Fruit fly (Drosophila melanogaster) whole organism, embryonic: ENCODE measurements around the gene CG14644.

Source experiments
- B-H1 ChIP-seq: fragments of 200-800 bp; sonication (Bioruptor generic); IDR thresholded peaks from 3 replicates; pipeline ENCODE4 v1.3.6; 2022; ENCODE audit warnings: missing biosample characterization, missing genetic modification characterization
- B-H2 ChIP-seq: fragments of 200-800 bp; sonication (Bioruptor generic); optimal IDR thresholded peaks from 2 replicates; lab custom pipeline; 2018; ENCODE audit warnings: missing biosample characterization, mild to moderate bottlenecking, missing genetic modification characterization
- Bgb ChIP-seq: fragments of 200-800 bp; sonication (Bioruptor generic); IDR thresholded peaks from 2 replicates; pipeline ENCODE4 v1.3.6; 2022; ENCODE audit warnings: missing biosample characterization, missing genetic modification characterization; ENCODE audit not compliant: partially characterized antibody
- C15 ChIP-seq: fragments of 200-800 bp; sonication (Bioruptor generic); IDR thresholded peaks from 3 replicates; pipeline ENCODE4 v1.3.6; 2022; ENCODE audit warnings: missing biosample characterization, missing genetic modification characterization
- CG11560 ChIP-seq: fragments of 200-800 bp; sonication (Bioruptor generic); IDR thresholded peaks from 3 replicates; pipeline ENCODE4 v1.3.6; 2022; ENCODE audit warnings: missing biosample characterization, missing genetic modification characterization
- CG12071 ChIP-seq: fragments of 200-800 bp; sonication (Bioruptor generic); optimal IDR thresholded peaks from 3 replicates; lab custom pipeline; 2018; ENCODE audit warnings: missing biosample characterization, mild to moderate bottlenecking, missing genetic modification characterization
- CG12391 ChIP-seq: fragments of 200-800 bp; sonication (Bioruptor generic); optimal IDR thresholded peaks from 3 replicates; lab custom pipeline; 2018; ENCODE audit warnings: missing biosample characterization, mild to moderate bottlenecking, missing genetic modification characterization, moderate library complexity
- CG12942 ChIP-seq: fragments of 200-800 bp; sonication (Bioruptor generic); optimal IDR thresholded peaks from 3 replicates; lab custom pipeline; 2016; ENCODE audit warnings: missing biosample characterization, missing genetic modification characterization
- CG13296 ChIP-seq: fragments of 200-800 bp; sonication (Bioruptor generic); optimal IDR thresholded peaks from 3 replicates; lab custom pipeline; 2018; ENCODE audit warnings: missing biosample characterization, mild to moderate bottlenecking, missing genetic modification characterization
- CG14667 ChIP-seq: fragments of 200-800 bp; sonication (Bioruptor generic); IDR thresholded peaks from 2 replicates; pipeline ENCODE4 v1.3.6; 2022; ENCODE audit warnings: missing biosample characterization, missing genetic modification characterization
- CG1602 ChIP-seq: fragments of 200-800 bp; sonication (Bioruptor generic); optimal IDR thresholded peaks from 3 replicates; lab custom pipeline; 2016; ENCODE audit warnings: missing biosample characterization, missing genetic modification characterization
- CG3407 ChIP-seq: fragments of 200-800 bp; sonication (Bioruptor generic); optimal IDR thresholded peaks from 2 replicates; lab custom pipeline; 2018; ENCODE audit warnings: missing biosample characterization, mild to moderate bottlenecking, missing genetic modification characterization
- CG34224 ChIP-seq: fragments of 200-800 bp; sonication (Bioruptor generic); IDR thresholded peaks from 3 replicates; pipeline ENCODE4 v1.3.6; 2022; ENCODE audit warnings: missing biosample characterization, missing genetic modification characterization; ENCODE audit not compliant: partially characterized antibody
- CG43689 ChIP-seq: fragments of 200-800 bp; sonication (Bioruptor generic); IDR thresholded peaks from 2 replicates; pipeline ENCODE4 v1.3.6; 2022; ENCODE audit warnings: missing biosample characterization, missing genetic modification characterization
- CG4707 ChIP-seq: fragments of 200-800 bp; sonication (Bioruptor generic); optimal IDR thresholded peaks from 2 replicates; lab custom pipeline; 2018; ENCODE audit warnings: missing biosample characterization, mild to moderate bottlenecking, missing genetic modification characterization, moderate library complexity
- CG6254 ChIP-seq: fragments of 200-800 bp; sonication (Bioruptor generic); optimal IDR thresholded peaks from 3 replicates; lab custom pipeline; 2017; ENCODE audit warnings: mild to moderate bottlenecking, missing biosample characterization, missing genetic modification reagents, missing genetic modification characterization
- CG6683 ChIP-seq: fragments of 200-800 bp; sonication (Bioruptor generic); optimal IDR thresholded peaks from 2 replicates; lab custom pipeline; 2017; ENCODE audit warnings: missing biosample characterization, mild to moderate bottlenecking, missing genetic modification characterization, missing genetic modification reagents
- CG7271 ChIP-seq: fragments of 200-800 bp; sonication (Bioruptor generic); optimal IDR thresholded peaks from 2 replicates; lab custom pipeline; 2018; ENCODE audit warnings: missing biosample characterization, mild to moderate bottlenecking, missing genetic modification characterization, moderate library complexity
- CG7928 ChIP-seq: fragments of 200-800 bp; sonication (Bioruptor generic); optimal IDR thresholded peaks from 2 replicates; lab custom pipeline; 2017; ENCODE audit warnings: missing biosample characterization, mild to moderate bottlenecking, missing genetic modification characterization
- CkIIα-i1 ChIP-seq: fragments of 200-800 bp; sonication (Bioruptor generic); IDR thresholded peaks from 2 replicates; pipeline ENCODE4 v1.3.6; 2022; ENCODE audit warnings: missing biosample characterization, missing genetic modification characterization
- CoRest ChIP-seq: fragments of 200-800 bp; sonication (Bioruptor generic); optimal IDR thresholded peaks from 3 replicates; lab custom pipeline; 2018; ENCODE audit warnings: missing biosample characterization, mild to moderate bottlenecking, missing genetic modification characterization, moderate library complexity
- D ChIP-seq, 2 experiments: fragments of 200-800 bp in 1 of 2; fragments of >200 bp in 1 of 2; sonication (Bioruptor generic) in 1 of 2; optimal IDR thresholded peaks; 2 replicates in 1 of 2; 3 replicates in 1 of 2; lab custom pipeline; 2017; ENCODE audit warnings: mild to moderate bottlenecking in 1 of 2, missing biosample characterization in 1 of 2, missing genetic modification characterization in 1 of 2, missing genetic modification reagents in 1 of 2
- Dek ChIP-seq: fragments of 200-800 bp; sonication (Bioruptor generic); optimal IDR thresholded peaks from 3 replicates; lab custom pipeline; 2019; ENCODE audit warnings: missing biosample characterization, mild to moderate bottlenecking, missing genetic modification characterization, moderate library complexity
- Dref ChIP-seq: fragments of 200-800 bp; sonication (Bioruptor generic); IDR thresholded peaks from 2 replicates; pipeline ENCODE4 v1.3.6; 2022; ENCODE audit warnings: missing biosample characterization, missing genetic modification characterization
- Hr78 ChIP-seq, 2 experiments: fragments of 200-800 bp in 1 of 2; fragments of >200 bp in 1 of 2; sonication (Bioruptor generic) in 1 of 2; optimal IDR thresholded peaks; 2 replicates each; lab custom pipeline; 2017 to 2019; ENCODE audit warnings: missing biosample characterization in 2 of 2, missing genetic modification characterization in 2 of 2, mild to moderate bottlenecking in 1 of 2, moderate library complexity in 1 of 2
- Med ChIP-seq: fragments of 200-800 bp; sonication (Bioruptor generic); peaks from one replicate; lab custom pipeline; 2016; ENCODE audit warnings: missing biosample characterization, missing genetic modification characterization, mild to moderate bottlenecking, inconsistent platforms, moderate library complexity
- NK7.1 ChIP-seq: fragments of 200-800 bp; sonication (Bioruptor generic); optimal IDR thresholded peaks from 3 replicates; lab custom pipeline; 2016; ENCODE audit warnings: missing biosample characterization, missing genetic modification characterization
- YL-1 ChIP-seq: fragments of 200-800 bp; sonication (Bioruptor generic); optimal IDR thresholded peaks from 3 replicates; lab custom pipeline; 2017; ENCODE audit warnings: missing biosample characterization, mild to moderate bottlenecking, missing genetic modification characterization
- amos ChIP-seq: fragments of 200-800 bp; sonication (Bioruptor generic); IDR thresholded peaks from 2 replicates; pipeline ENCODE4 v1.3.6; 2022; ENCODE audit warnings: missing biosample characterization, missing genetic modification characterization; ENCODE audit not compliant: partially characterized antibody
- caup ChIP-seq: fragments of 200-800 bp; sonication (Bioruptor generic); optimal IDR thresholded peaks from 3 replicates; lab custom pipeline; 2017; ENCODE audit warnings: missing biosample characterization, mild to moderate bottlenecking, missing genetic modification characterization, moderate library complexity; ENCODE audit not compliant: severe bottlenecking
- chm ChIP-seq: fragments of 200-800 bp; sonication (Bioruptor generic); IDR thresholded peaks from 2 replicates; pipeline ENCODE4 v1.3.6; 2022; ENCODE audit warnings: missing biosample characterization, missing genetic modification characterization
- fru ChIP-seq: fragments of >200 bp; optimal IDR thresholded peaks from 2 replicates; lab custom pipeline; 2017
- grau ChIP-seq: fragments of 200-800 bp; optimal IDR thresholded peaks from 3 replicates; lab custom pipeline; 2019; ENCODE audit warnings: missing biosample characterization, mild to moderate bottlenecking, missing genetic modification characterization, moderate library complexity
- her ChIP-seq: fragments of 200-800 bp; sonication (Bioruptor generic); optimal IDR thresholded peaks from 2 replicates; lab custom pipeline; 2016; ENCODE audit warnings: missing biosample characterization, missing genetic modification characterization
- knrl ChIP-seq: fragments of 200-800 bp; sonication (Bioruptor generic); IDR thresholded peaks from 3 replicates; pipeline ENCODE4 v1.3.6; 2022; ENCODE audit warnings: missing biosample characterization, missing genetic modification characterization; ENCODE audit not compliant: partially characterized antibody
- lilli ChIP-seq: fragments of 200-800 bp; sonication (Bioruptor generic); optimal IDR thresholded peaks from 3 replicates; lab custom pipeline; 2016; ENCODE audit warnings: missing biosample characterization, missing genetic modification characterization
- nmo ChIP-seq: fragments of 200-800 bp; sonication (Bioruptor generic); optimal IDR thresholded peaks from 2 replicates; lab custom pipeline; 2018; ENCODE audit warnings: missing biosample characterization, mild to moderate bottlenecking, missing genetic modification characterization, moderate library complexity
- oc ChIP-seq: fragments of 200-800 bp; sonication (Bioruptor generic); optimal IDR thresholded peaks from 2 replicates; lab custom pipeline; 2018; ENCODE audit warnings: missing biosample characterization, mild to moderate bottlenecking, missing genetic modification characterization, moderate library complexity
- phol ChIP-seq: fragments of 200-800 bp; sonication (Bioruptor generic); optimal IDR thresholded peaks from 3 replicates; lab custom pipeline; 2018; ENCODE audit warnings: missing biosample characterization, mild to moderate bottlenecking, missing genetic modification characterization, moderate library complexity
- pum ChIP-seq: fragments of 200-800 bp; sonication (Bioruptor generic); optimal IDR thresholded peaks from 2 replicates; lab custom pipeline; 2016; ENCODE audit warnings: missing biosample characterization, missing genetic modification characterization
- sisA ChIP-seq: fragments of 200-800 bp; sonication (Bioruptor generic); IDR thresholded peaks from 2 replicates; pipeline ENCODE4 v1.3.6; 2022; ENCODE audit warnings: missing biosample characterization, missing genetic modification characterization
- tna ChIP-seq: fragments of 200-800 bp; sonication (Bioruptor generic); IDR thresholded peaks from 2 replicates; pipeline ENCODE4 v1.3.6; 2022; ENCODE audit warnings: missing biosample characterization, missing genetic modification characterization; ENCODE audit not compliant: partially characterized antibody
- usp ChIP-seq: fragments of >200 bp; optimal IDR thresholded peaks from 2 replicates; lab custom pipeline; 2017; ENCODE audit warnings: missing biosample characterization, missing genetic modification characterization
- zfh1 ChIP-seq: fragments of 200-800 bp; sonication (Bioruptor generic); IDR thresholded peaks from 3 replicates; pipeline ENCODE4 v1.3.6; 2022; ENCODE audit warnings: missing biosample characterization, missing genetic modification characterization

Gene CG14644

DNA sequence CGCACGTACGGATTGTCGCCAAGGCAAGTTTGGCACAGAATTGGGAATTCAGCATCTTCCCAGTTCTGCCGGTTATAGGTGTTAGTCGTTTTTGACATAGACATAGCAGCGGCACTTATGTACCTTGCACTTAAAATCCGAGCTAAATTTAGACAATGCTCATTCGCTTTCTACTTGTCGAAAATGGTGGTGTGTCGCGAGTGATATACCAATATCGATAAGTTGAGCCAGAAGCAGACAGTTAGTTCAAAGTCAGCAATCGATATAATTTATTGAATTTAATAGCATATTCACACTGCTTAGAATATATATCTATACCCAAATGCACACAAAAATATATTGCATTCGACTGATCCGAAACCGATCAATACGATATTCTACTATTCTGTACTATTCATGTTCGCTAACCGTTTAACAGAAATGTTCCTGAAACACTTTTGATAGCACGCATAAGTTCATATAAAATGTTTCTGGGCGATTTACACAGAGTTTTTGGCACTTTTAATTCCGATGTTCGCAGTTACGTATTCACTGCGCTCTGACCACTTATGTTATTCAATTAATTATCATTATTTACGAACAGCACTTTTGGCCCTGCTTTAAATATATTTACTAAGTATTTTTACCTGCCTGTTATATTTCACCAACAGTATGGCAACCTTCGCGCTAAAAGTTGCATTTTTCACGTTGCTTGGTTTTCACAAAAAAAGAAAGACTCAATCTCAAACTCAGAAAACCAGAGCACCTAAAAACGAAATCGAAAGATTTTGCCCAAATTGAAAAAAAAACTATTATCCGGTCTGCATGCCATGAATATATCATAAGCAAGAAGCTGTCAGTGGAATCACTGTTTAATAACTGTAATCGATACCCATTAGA, 20.5 kb downstream of the CG14644 start, which contains the start of gene CG14641 (continued):
- TF ChIP-seq amos (GFP tag; lab: Robert Waterston, UW) = peak; percentile 73
- TF ChIP-seq CoRest (tag; lab: Kevin White, UChicago) = peak; percentile 42
- TF ChIP-seq sisA (GFP tag; lab: Robert Waterston, UW) = no peak
- TF ChIP-seq CG14667 (GFP tag; lab: Robert Waterston, UW) = peak; percentile 29; the same call in 1 of the 2 replicates
- no peak for TF ChIP-seq oc
- TF ChIP-seq grau (tag; lab: Kevin White, UChicago) = peak; percentile 1
- peak; percentile 83 for TF ChIP-seq Dref (GFP tag; lab: Robert Waterston, UW)
- peak; percentile 61 for TF ChIP-seq YL-1
- TF ChIP-seq nmo (GFP tag; lab: Kevin White, UChicago) = peak; percentile 27

DNA sequence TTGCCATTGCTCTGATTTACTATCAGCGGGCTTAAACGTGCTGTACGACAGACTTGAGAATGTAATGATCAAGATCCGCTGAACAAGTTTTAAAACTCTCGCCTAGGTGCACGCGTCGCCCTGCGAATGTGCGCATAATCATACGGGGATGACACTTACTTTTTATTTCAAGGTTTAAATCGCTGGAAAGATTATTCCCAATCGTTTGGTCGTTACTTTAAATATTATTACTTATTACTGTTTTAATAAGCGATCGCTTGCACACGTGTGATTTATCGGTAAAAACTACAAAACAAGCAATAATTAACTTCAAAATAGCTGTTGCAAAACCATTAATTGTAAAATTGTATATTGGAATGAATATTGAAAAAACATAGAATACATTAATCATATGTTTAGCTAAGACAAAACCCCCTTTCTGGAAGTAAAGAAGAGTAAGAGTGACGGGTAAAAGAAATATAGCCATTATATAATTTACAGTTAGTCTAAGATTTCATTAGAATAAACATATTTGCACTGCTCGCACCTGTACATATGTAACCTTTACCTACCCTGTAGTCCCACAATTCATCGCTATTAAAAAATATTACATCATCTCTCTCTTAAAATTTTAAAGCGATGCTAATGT, 23.6 kb downstream of the CG14644 start, which contains the start of gene DhpD:
TSS of gene DhpD (minus strand) at position 102 of the 628 bp plus-strand sequence.
- peak; percentile 100 for TF ChIP-seq Bgb (GFP tag; lab: Robert Waterston, UW)
- TF ChIP-seq Med (GFP tag; lab: Kevin White, UChicago) = peak; percentile 93
- peak; percentile 61 for TF ChIP-seq CG12942 (GFP tag; lab: Kevin White, UChicago)
- TF ChIP-seq usp (GFP tag; lab: Kevin White, UChicago) = no peak
- TF ChIP-seq CG6683 (GFP tag; lab: Kevin White, UChicago) = peak; percentile 10
- TF ChIP-seq Hr78 (GFP tag; optimal IDR thresholded peaks at IDR 0.05; lab: Kevin White, UChicago) = no peak
- TF ChIP-seq D (optimal IDR thresholded peaks at IDR 0.05; lab: Kevin White, UChicago) = no peak
- peak; percentile 39 for TF ChIP-seq D (GFP tag; optimal IDR thresholded peaks at IDR 0.05; lab: Kevin White, UChicago)
- peak; percentile 84; the same call in 2 of the 3 replicates for TF ChIP-seq zfh1 (GFP tag; lab: Robert Waterston, UW)
- TF ChIP-seq CG7271 = no peak
- 0 out of 3 replicates have a peak, but pooled peaks have one; percentile 21 for TF ChIP-seq C15 (GFP tag; lab: Robert Waterston, UW)
- TF ChIP-seq CG4707 (GFP tag; lab: Kevin White, UChicago) = no peak
- peak; percentile 42 for TF ChIP-seq CG3407
- TF ChIP-seq CG13296 = peak; percentile 70
- peak; percentile 39 for TF ChIP-seq CG7928 (GFP tag; lab: Kevin White, UChicago)
- TF ChIP-seq CG6254 (GFP tag; lab: Kevin White, UChicago) = peak; percentile 53
- TF ChIP-seq her (GFP tag; lab: Kevin White, UChicago) = peak; percentile 28
- peak; percentile 36; the same call in 2 of the 3 replicates for TF ChIP-seq CG34224
- TF ChIP-seq YL-1 = no peak
- peak; percentile 81 for TF ChIP-seq phol
- no peak for TF ChIP-seq NK7.1 (GFP tag; lab: Kevin White, UChicago)
- TF ChIP-seq CG12391 (tag; lab: Kevin White, UChicago) = peak; percentile 65
- TF ChIP-seq sisA (GFP tag; lab: Robert Waterston, UW) = peak; percentile 69
- TF ChIP-seq B-H2 = peak; percentile 81
- TF ChIP-seq pum = peak; percentile 36
- TF ChIP-seq CG43689 (GFP tag; lab: Robert Waterston, UW) = peak; percentile 51; the same call in 1 of the 2 replicates
- peak; percentile 53 for TF ChIP-seq CG1602 (GFP tag; lab: Kevin White, UChicago)
- TF ChIP-seq knrl = peak; percentile 85
- peak; percentile 46 for TF ChIP-seq B-H1 (GFP tag; lab: Robert Waterston, UW)
- TF ChIP-seq Dek (tag; lab: Kevin White, UChicago) = no peak
- peak; percentile 56; the same call in 1 of the 3 replicates for TF ChIP-seq CG11560 (tag; lab: Robert Waterston, UW)
- TF ChIP-seq CG12071 (GFP tag; lab: Kevin White, UChicago) = no peak
- TF ChIP-seq fru (lab: Kevin White, UChicago) = no peak
- TF ChIP-seq caup (GFP tag; lab: Kevin White, UChicago) = peak; percentile 79
- peak; percentile 79 for TF ChIP-seq lilli (GFP tag; lab: Kevin White, UChicago)
- no peak for TF ChIP-seq CkIIα-i1 (GFP tag; lab: Robert Waterston, UW)
- TF ChIP-seq chm (GFP tag; lab: Robert Waterston, UW) = peak; percentile 30; the same call in 1 of the 2 replicates
- TF ChIP-seq tna = peak; percentile 95
